Fruit fly (Drosophila melanogaster) whole organism, pupa: Measurements from ENCODE around the gene CG12010.

Experiments used
- CG10348 ChIP-seq: fragments of 200-800 bp; sonication (Bioruptor generic); IDR thresholded peaks from 2 replicates; pipeline ENCODE4 v1.3.6; 2022; ENCODE audit warnings: missing biosample characterization, missing genetic modification characterization
- CG14655 ChIP-seq: fragments of 200-800 bp; sonication (Bioruptor generic); optimal IDR thresholded peaks from 3 replicates; lab custom pipeline; 2017; ENCODE audit warnings: mild to moderate bottlenecking, missing biosample characterization, missing genetic modification reagents, missing genetic modification characterization
- CG17806 ChIP-seq: fragments of 200-800 bp; sonication (Bioruptor generic); optimal IDR thresholded peaks from 2 replicates; lab custom pipeline; 2018; ENCODE audit warnings: missing biosample characterization, mild to moderate bottlenecking, missing genetic modification characterization, moderate library complexity
- CG34367 ChIP-seq: fragments of 200-800 bp; sonication (Bioruptor generic); optimal IDR thresholded peaks from 2 replicates; lab custom pipeline; 2018; ENCODE audit warnings: missing biosample characterization, mild to moderate bottlenecking, missing genetic modification characterization
- CG8159 ChIP-seq: fragments of 200-800 bp; sonication (Bioruptor generic); optimal IDR thresholded peaks from 3 replicates; lab custom pipeline; 2018; ENCODE audit warnings: missing biosample characterization, mild to moderate bottlenecking, missing genetic modification characterization, moderate library complexity
- CG9948 ChIP-seq: fragments of 200-800 bp; sonication (Bioruptor generic); optimal IDR thresholded peaks from 2 replicates; lab custom pipeline; 2018; ENCODE audit warnings: missing biosample characterization, mild to moderate bottlenecking, missing genetic modification characterization, moderate library complexity
- Snoo ChIP-seq: fragments of 200-800 bp; sonication (Bioruptor generic); optimal IDR thresholded peaks from 3 replicates; lab custom pipeline; 2017; ENCODE audit warnings: missing biosample characterization, mild to moderate bottlenecking, missing genetic modification characterization, inconsistent platforms
- gl ChIP-seq: fragments of 200-800 bp; sonication (Bioruptor generic); optimal IDR thresholded peaks from 2 replicates; lab custom pipeline; 2018; ENCODE audit warnings: missing biosample characterization, mild to moderate bottlenecking, missing genetic modification characterization

DNA sequence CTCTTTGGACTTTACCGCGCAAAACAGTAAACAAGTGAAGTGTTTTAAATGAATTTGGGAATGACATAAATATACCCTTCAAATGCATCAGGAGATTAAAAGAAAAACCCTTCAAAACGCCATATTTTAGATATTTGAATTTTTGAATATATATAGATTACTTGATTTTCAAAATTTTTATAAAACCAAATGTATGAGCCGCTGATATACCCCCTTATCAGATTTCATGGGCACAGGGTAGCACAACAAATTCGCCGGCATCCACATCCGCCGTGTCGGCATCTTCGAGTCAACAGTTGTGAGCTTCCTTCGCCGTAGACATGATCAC lies 3.8 kb downstream of the CG12010 start, which contains the start of gene Ids:
- TF ChIP-seq CG34367 (peak; percentile 58), CG10348 (GFP tag; lab: Robert Waterston, UW) (no peak), CG9948 (peak; percentile 54), CG8159 (peak; percentile 75), gl (tag; lab: Kevin White, UChicago) (peak; percentile 37), Snoo (tag; lab: Kevin White, UChicago) (peak; percentile 76), CG17806 (tag; lab: Kevin White, UChicago) (peak; percentile 62), CG14655 (GFP tag; lab: Kevin White, UChicago) (no peak)
